Worm (Caenorhabditis elegans): Measurements from ENCODE around the gene aat-6.

Gene aat-6

DNA sequence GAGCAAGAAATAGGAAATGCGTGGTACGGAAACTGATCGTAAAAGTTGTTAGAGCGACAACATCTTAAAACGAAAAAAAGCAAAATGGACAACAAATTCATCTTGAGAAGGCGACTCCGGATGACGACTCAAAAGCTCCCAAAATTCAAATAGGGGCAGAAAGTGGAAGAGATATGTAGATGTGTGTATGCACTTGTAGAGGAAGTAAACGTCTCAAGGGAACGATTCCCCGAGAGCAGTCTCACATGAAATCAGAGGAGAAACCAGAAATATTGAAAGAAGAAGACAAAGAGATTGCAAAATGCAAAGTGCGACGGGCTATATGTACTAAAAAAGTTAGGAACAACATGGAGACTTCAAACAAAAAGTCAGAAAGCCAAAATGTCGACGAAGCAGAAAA lies 27.0 kb downstream of the aat-6 start, which contains the start of gene F57B7.2:
F57B7.2 (minus strand) TSS at position 101 of the 400 bp plus-strand sequence.
- TF ChIP-seq ztf-4 (tag; optimal IDR thresholded peaks at IDR 0.05) (no peak), nhr-23 (tag; optimal IDR thresholded peaks at IDR 0.05) (no peak), elt-1 (tag; optimal IDR thresholded peaks at IDR 0.05) (no peak), nhr-77 (tag; optimal IDR thresholded peaks at IDR 0.05) (no peak), snpc-4 (tag; optimal IDR thresholded peaks at IDR 0.05) (no peak), mdl-1 (tag; optimal IDR thresholded peaks at IDR 0.05) (no peak), ceh-82 (tag; optimal IDR thresholded peaks at IDR 0.05) (no peak), nhr-11 (tag; optimal IDR thresholded peaks at IDR 0.05) (no peak), nhr-129 (tag; optimal IDR thresholded peaks at IDR 0.05) (no peak), nhr-21 (tag; optimal IDR thresholded peaks at IDR 0.05) (no peak), crh-2 (tag; optimal IDR thresholded peaks at IDR 0.05) (no peak), mab-5 (tag; optimal IDR thresholded peaks at IDR 0.05) (peak; percentile 2), elt-3 (tag; optimal IDR thresholded peaks at IDR 0.05) (no peak), sma-9 (GFP tag; optimal IDR thresholded peaks at IDR 0.05) (peak; percentile 7), sma-9 (tag; optimal IDR thresholded peaks at IDR 0.05) (no peak), ceh-16 (tag; optimal IDR thresholded peaks at IDR 0.05) (no peak), nhr-237 (tag; optimal IDR thresholded peaks at IDR 0.05) (no peak), lin-39 (tag; optimal IDR thresholded peaks at IDR 0.05) (no peak)

DNA sequence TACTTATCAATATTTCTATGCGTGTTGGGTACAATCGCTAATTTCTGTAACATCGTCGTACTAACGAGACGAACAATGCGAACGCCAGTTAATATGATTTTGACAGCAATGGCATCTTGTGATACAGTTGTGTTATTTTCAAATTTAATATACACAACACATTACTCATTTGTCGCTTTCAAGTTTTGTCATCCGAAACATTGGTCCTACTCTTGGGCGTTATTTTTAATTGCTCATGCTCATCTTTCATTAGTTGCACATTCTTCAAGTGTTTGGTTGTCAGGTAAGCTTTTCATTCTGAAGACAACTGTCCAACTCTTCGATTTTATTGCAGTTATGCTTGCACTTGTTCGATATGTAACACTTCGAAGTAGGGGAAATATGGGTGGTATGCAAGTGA lies 31.3 kb downstream of the aat-6 start:
- TF ChIP-seq ztf-11 (tag; optimal IDR thresholded peaks at IDR 0.05), result no peak
- TF ChIP-seq nhr-129 (tag; optimal IDR thresholded peaks at IDR 0.05), result no peak
- TF ChIP-seq unc-55 (GFP tag; optimal IDR thresholded peaks at IDR 0.05), result no peak
- no peak for TF ChIP-seq ceh-82 (tag; optimal IDR thresholded peaks at IDR 0.05)
- TF ChIP-seq ceh-16 (tag; optimal IDR thresholded peaks at IDR 0.05), result no peak
- TF ChIP-seq nhr-21 (tag; optimal IDR thresholded peaks at IDR 0.05), result no peak
- no peak for TF ChIP-seq skn-1 (tag; optimal IDR thresholded peaks at IDR 0.05)
- no peak for TF ChIP-seq aly-2 (tag; optimal IDR thresholded peaks at IDR 0.05)
- TF ChIP-seq mdl-1 (tag; optimal IDR thresholded peaks at IDR 0.05), result no peak
- TF ChIP-seq nhr-12 (tag; optimal IDR thresholded peaks at IDR 0.05), result no peak
- TF ChIP-seq snpc-4 (tag; optimal IDR thresholded peaks at IDR 0.05), result no peak
- no peak for TF ChIP-seq ztf-4 (tag; optimal IDR thresholded peaks at IDR 0.05)
- TF ChIP-seq blmp-1 (tag; optimal IDR thresholded peaks at IDR 0.05; ENCODE audit: insufficient read depth), result no peak
- no peak for TF ChIP-seq nhr-77 (tag; optimal IDR thresholded peaks at IDR 0.05)
- TF ChIP-seq unc-39 (tag; optimal IDR thresholded peaks at IDR 0.05), result no peak
- no peak for TF ChIP-seq elt-3 (tag; optimal IDR thresholded peaks at IDR 0.05)

DNA sequence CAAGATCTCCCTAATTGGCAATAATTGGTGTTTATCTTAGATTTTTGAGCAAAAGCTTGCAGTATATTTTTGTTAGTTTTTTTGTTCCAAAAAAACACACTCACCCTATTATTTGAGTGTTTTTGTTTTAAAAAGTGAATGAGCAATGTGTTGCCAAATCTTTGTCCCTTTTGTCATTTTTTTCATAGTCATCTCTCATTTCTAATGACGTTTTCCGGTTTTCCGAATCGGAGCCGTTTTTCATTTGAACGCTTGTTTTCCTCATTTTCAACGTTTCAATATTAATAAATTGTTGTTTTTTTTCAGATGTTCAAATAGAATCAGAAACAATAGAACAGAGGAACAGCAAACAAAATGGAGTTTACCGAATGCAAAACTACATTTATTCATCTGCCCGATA lies 32.0 kb downstream of the aat-6 start, which contains the start of gene dmsr-1:
dmsr-1 (plus strand) TSS at position 301 of the 400 bp plus-strand sequence.
- TF ChIP-seq peb-1 (tag; optimal IDR thresholded peaks at IDR 0.05) (no peak), F13H6.1 (tag; optimal IDR thresholded peaks at IDR 0.05) (no peak), nhr-10 (tag; optimal IDR thresholded peaks at IDR 0.05) (no peak), nhr-6 (tag; optimal IDR thresholded peaks at IDR 0.05) (no peak), elt-3 (tag; optimal IDR thresholded peaks at IDR 0.05) (no peak), ceh-16 (tag; optimal IDR thresholded peaks at IDR 0.05) (no peak), elt-1 (tag; optimal IDR thresholded peaks at IDR 0.05) (no peak), ama-1 (optimal IDR thresholded peaks at IDR 0.05) (no peak), fos-1 (tag; optimal IDR thresholded peaks at IDR 0.05) (no peak), sem-4 (tag; optimal IDR thresholded peaks at IDR 0.05) (no peak)

DNA sequence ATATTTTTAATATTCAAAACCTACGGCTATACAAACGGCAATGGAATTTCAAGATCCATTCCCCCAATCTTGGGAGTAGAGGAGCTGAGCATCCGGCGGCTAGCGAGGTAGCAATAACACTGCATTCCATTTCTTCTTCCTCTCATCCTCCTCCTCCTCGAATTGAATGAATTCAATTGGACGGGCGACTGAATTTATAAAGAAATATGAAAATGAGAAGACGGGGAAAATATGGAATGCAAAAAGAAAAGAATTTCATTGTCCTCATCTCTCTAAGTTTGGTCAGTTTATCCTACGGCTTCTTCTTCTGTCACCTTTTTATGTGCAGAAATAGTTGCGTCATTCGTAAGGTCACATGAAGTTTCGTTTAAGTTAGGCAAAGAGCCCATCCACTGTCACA lies 34.1 kb downstream of the aat-6 start:
- TF ChIP-seq gmeb-1 (tag; optimal IDR thresholded peaks at IDR 0.05) (no peak), mbf-1 (tag; optimal IDR thresholded peaks at IDR 0.05) (no peak), ZK546.5 (tag; optimal IDR thresholded peaks at IDR 0.05) (no peak), C34F6.9 (tag; optimal IDR thresholded peaks at IDR 0.05) (no peak), zag-1 (tag; optimal IDR thresholded peaks at IDR 0.05) (no peak), unc-55 (GFP tag; optimal IDR thresholded peaks at IDR 0.05) (no peak)

DNA sequence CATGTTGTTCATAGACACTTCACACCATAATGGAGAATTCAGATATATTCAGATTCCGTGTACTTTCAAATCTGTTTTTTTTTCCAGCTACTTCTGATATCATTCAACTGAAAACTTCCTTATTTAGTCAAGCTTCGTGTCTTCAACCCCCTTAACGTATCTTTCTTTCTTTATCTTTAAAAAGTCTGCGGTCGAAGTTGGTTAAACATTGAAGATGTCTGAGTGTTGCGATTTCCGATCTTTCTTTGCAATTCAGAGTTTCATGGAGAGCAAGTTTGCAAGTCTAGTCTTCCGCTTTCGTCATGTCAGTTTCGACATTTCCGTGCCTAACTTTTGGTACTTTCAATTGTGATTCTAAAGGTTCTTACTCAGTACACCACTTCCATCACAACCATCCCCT lies 35.2 kb downstream of the aat-6 start:
- TF ChIP-seq ztf-1 (GFP tag; conservative IDR thresholded peaks at IDR 0.05), result no peak
- no peak for TF ChIP-seq nhr-25 (tag; optimal IDR thresholded peaks at IDR 0.05)

Data from whole organism, L2 larva.